Fruit fly (Drosophila melanogaster): ENCODE results near the gene CG8563.

Gene CG8563

DNA sequence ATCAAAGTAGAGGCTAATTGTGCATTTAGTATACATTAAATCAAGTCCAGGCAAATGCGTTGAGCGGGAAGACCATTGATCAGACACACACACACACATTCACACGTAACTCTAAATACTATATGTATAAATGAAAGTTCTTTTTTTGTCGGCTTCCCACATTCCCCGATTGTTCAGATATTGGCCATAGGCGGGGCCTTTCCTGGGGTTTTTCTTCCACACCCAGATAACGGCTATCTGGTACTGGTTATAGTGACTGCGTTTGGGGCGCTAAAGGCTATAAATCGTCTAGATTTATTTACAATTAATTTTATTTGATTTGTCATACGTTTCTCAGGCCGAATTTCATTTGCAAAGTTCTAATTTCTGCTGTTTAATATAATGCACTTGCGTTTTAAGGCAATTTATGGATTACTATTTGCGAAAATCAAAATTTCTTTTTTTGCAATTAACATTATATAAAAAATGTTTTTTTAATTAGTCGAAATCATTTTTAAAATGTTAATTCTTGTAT is 42.3 kb downstream of the CG8563 start:
- TF ChIP-seq CTCF (optimal IDR thresholded peaks at IDR 0.05) (no peak), CG8478 (optimal IDR thresholded peaks at IDR 0.05) (no peak)

DNA sequence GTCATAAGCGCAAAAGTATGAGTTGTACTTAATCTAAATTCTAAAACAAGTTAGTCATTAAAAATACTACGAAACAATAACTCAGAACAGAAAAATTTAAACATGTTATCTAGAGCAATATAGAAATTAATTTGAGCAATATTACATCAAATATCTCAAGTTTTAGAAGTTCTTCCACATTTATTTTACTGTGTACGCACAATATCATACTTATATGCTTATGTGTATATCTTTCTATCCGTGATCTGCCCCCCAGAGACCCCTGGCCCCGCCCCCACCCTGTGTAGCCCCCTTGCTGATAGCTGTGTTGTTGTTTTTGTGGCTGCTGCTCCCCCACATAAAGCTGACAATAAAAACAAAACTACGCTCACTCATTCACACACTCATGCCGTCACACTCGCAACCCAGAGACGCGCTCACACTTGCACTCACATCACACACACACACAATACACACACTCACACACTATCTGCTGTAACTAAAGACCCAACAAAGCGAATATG is 42.8 kb downstream of the CG8563 start:
- TF ChIP-seq CG8478 (optimal IDR thresholded peaks at IDR 0.05) = no peak
- TF ChIP-seq CTCF (optimal IDR thresholded peaks at IDR 0.05) = no peak

DNA sequence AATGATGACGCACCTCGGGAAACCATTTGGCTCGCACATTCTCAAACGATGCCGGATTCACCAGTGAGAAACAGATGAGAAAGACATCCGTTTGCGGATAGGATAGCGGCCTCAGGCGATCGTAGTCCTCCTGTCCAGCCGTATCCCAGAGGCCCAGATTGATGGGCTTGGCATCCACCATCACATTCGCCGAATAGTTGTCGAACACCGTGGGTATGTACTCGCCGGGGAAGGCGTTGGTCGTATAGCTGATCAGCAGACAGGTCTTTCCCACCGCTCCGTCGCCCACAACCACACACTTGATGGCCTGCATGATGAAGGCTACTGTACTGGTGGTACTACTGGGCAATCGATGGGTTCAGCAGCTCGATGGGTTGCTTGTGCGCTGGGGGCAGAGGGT is 43.7 kb downstream of the CG8563 start:
- TF ChIP-seq CTCF (optimal IDR thresholded peaks at IDR 0.05) = no peak

DNA sequence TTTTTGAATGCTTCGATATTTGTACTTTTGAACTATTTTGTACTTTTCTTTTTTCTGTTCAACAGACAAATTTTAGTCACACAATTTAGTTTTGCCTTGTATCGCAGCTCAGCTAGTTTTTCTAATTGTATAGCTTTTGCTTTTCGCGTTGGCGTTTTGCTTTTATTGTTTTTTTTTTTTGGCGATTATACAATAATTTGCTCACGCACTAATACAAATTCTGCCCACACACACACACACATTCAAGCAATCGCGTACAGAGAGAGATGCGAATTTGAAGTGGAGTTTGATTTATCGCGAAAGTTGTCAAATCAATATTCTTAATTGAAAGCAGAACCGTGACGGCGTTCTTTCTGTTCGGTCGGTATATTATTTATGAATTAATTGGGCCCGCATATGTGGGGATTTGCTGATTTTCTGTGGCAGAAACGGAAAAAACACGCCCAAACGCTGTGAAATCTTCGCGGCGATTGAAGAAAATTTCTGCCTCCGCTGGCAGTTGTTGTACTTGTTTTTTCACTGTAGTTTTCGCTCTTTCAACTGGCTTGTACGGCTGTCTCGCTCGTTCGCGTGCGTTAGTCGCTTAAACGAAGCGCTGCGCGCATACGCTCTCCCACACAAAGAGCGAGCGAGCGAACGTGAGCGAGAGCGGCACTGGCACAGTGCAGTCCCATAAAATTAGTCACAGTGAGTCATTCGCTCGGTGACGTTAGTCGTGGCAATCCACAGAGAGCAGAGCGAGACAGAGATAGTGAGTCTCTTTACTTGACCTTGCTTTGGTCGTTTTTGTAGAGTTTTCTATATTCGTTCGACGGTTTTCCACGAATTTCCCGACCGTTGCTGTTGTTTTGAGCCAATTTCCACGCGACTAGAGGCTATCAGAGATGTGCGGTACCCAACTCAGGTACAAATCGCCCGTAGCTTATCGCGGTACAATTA is 44.4 kb downstream of the CG8563 start, which contains the start of gene Rac2:
TSS of gene Rac2 (minus strand) at position 476 of the 939 bp plus-strand sequence.
- no peak for TF ChIP-seq CTCF (optimal IDR thresholded peaks at IDR 0.05)
- no peak for TF ChIP-seq CG8478 (optimal IDR thresholded peaks at IDR 0.05)

DNA sequence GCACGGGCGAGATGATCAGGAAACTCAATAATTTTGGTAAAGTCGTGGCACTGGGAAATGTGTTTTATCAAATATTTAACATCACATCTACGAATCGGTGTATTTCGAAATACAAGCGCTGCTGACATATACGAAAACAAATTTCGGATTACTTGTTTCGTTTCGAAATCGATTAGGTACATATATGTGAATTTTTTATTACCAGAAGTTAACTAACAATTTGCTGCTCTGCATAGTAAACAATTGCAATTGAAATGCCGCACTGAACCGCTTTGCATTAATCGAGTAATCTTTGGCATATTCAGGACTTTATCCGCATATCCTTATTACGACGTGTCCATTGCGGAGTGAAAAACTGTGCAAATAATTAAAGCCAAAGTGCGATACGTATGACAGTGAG is 46.8 kb downstream of the CG8563 start, which contains the start of gene CG14835:
TSS of gene CG14835 (minus strand) at position 101 of the 400 bp plus-strand sequence.
- TF ChIP-seq CTCF (optimal IDR thresholded peaks at IDR 0.05) (no peak), CG8478 (optimal IDR thresholded peaks at IDR 0.05) (no peak)

DNA sequence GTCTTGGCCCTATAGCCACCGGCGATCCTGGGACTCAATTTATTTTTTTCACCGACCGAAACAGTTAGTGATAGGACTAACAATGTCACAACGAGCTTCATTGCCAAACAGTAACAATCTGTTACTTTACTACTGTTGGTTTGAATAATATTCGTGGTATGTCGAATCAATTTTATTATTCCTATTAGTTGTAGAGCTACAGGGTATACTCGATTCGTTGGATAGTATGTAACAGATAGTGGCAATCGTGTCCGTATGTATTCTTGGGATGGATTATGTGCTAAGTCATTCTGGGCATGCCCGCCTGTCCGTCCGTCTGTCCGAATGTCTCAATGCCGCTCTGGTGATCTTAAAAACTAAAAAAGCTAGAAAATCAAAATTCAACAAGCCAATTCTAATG is 48.8 kb downstream of the CG8563 start, which contains the start of gene sphinx1:
TSS of gene sphinx1 (minus strand) at position 101 of the 400 bp plus-strand sequence.
- TF ChIP-seq CG8478 (optimal IDR thresholded peaks at IDR 0.05) (no peak), CTCF (optimal IDR thresholded peaks at IDR 0.05) (no peak)

DNA sequence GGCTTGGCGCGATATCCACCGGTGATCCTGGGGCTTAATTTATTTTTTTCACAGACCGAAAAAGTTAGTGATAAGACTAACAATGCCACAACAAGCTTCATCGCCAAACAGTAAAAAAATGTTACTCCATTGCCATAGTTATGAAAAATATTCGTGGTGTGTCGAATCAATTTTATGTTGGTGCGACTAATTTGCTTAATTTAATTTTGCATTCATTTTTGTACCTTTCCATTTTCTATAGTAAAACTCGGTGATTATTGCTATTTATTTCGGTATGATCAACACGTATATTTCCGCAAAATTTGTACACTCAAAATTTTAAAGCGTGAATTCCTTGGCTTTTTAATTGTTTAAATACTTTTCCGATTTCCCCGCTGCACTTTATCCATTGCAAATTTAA is 50.1 kb downstream of the CG8563 start, which contains the start of gene sphinx2:
TSS of gene sphinx2 (minus strand) at position 101 of the 400 bp plus-strand sequence.
- TF ChIP-seq CTCF (optimal IDR thresholded peaks at IDR 0.05) (no peak), CG8478 (optimal IDR thresholded peaks at IDR 0.05) (no peak)

All from S2 (cell line).